Worm (Caenorhabditis elegans) whole organism, L1 larva: ENCODE results near the gene ZK131.11.
"Not testable (repeated sequence)": the region's sequence is repeated elsewhere in the genome, so short reads cannot be mapped to it uniquely, and the experiment has no call there.

Experiments
- Y116A8C.19 ChIP-seq: sonication (generic microtip); optimal IDR thresholded peaks from 2 replicates; lab custom pipeline; 2016; ENCODE audit warnings: missing compliant biosample characterization, missing genetic modification characterization, borderline replicate concordance
- alr-1 ChIP-seq: fragments of 200-800 bp; sonication (Bioruptor generic); optimal IDR thresholded peaks from 2 replicates; lab custom pipeline; 2018; ENCODE audit warnings: borderline replicate concordance, mild to moderate bottlenecking, missing genetic modification characterization, missing compliant biosample characterization
- ceh-82 ChIP-seq, 3 experiments: fragments of 150-350 bp in 1 of 3; sonication (generic microtip) in 2 of 3; optimal IDR thresholded peaks; 2 replicates each; lab custom pipeline; 2014 to 2017; ENCODE audit warnings: missing biosample characterization in 3 of 3, missing genetic modification characterization in 3 of 3
- elt-3 ChIP-seq, 6 experiments: fragments of 150-350 bp in 1 of 6; sonication (generic microtip); optimal IDR thresholded peaks; 2 replicates each; lab custom pipeline; 2017 to 2018; ENCODE audit warnings: missing biosample characterization in 6 of 6, missing genetic modification characterization in 6 of 6, inconsistent platforms in 1 of 6
- lin-13 ChIP-seq: fragments of 150-350 bp; optimal IDR thresholded peaks from 2 replicates; lab custom pipeline; 2014; ENCODE audit warnings: missing biosample characterization, missing genetic modification reagents, missing genetic modification characterization
- mab-9 ChIP-seq: fragments of 200-800 bp; sonication (Bioruptor generic); IDR thresholded peaks from 2 replicates; pipeline ENCODE4 v1.3.6; 2022; ENCODE audit warnings: missing genetic modification reagents, missing genetic modification characterization, missing compliant biosample characterization
- mdl-1 ChIP-seq, 2 experiments: fragments of 150-350 bp; optimal IDR thresholded peaks; 2 replicates each; lab custom pipeline; 2014 to 2017; ENCODE audit warnings: missing biosample characterization in 2 of 2, missing genetic modification characterization in 2 of 2, inconsistent platforms in 1 of 2
- nhr-11 ChIP-seq: fragments of 150-350 bp; optimal IDR thresholded peaks from 2 replicates; lab custom pipeline; 2014; ENCODE audit warnings: missing biosample characterization, missing genetic modification characterization
- nhr-12 ChIP-seq: sonication (generic microtip); optimal IDR thresholded peaks from 2 replicates; lab custom pipeline; 2017; ENCODE audit warnings: missing biosample characterization, missing genetic modification characterization
- nhr-77 ChIP-seq: fragments of 150-350 bp; optimal IDR thresholded peaks from 2 replicates; lab custom pipeline; 2014; ENCODE audit warnings: missing biosample characterization, missing genetic modification characterization
- nhr-90 ChIP-seq: sonication (generic microtip); optimal IDR thresholded peaks from 2 replicates; lab custom pipeline; 2016; ENCODE audit warnings: mild to moderate bottlenecking, missing genetic modification characterization, missing compliant biosample characterization; ENCODE audit not compliant: poor library complexity
- tbx-2 ChIP-seq: sonication (generic microtip); optimal IDR thresholded peaks from 2 replicates; lab custom pipeline; 2016; ENCODE audit warnings: missing genetic modification characterization, missing compliant biosample characterization
- unc-130 ChIP-seq: fragments of 150-350 bp; optimal IDR thresholded peaks from 2 replicates; lab custom pipeline; 2017; ENCODE audit warnings: missing biosample characterization, missing genetic modification characterization, inconsistent platforms
- ztf-11 ChIP-seq, 2 experiments: sonication (generic microtip); optimal IDR thresholded peaks; 2 replicates each; lab custom pipeline; 2016 to 2017; ENCODE audit warnings: missing genetic modification characterization in 2 of 2, missing biosample characterization in 1 of 2, missing compliant biosample characterization in 1 of 2

- TF ChIP-seq mdl-1 (tag; optimal IDR thresholded peaks at IDR 0.05; lab: Kevin White, UChicago); mab-9 (GFP tag; lab: Robert Waterston, UW); alr-1 (tag; lab: Kevin White, UChicago); Y116A8C.19 (tag; lab: Kevin White, UChicago); nhr-11 (tag; lab: Kevin White, UChicago); lin-13 (GFP tag; lab: Kevin White, UChicago); nhr-12 (tag; lab: Kevin White, UChicago); unc-130: not testable (repeated sequence)
- TF ChIP-seq tbx-2 (tag; lab: Kevin White, UChicago) (peak; percentile 10), elt-3 (tag; optimal IDR thresholded peaks at IDR 0.05; lab: Kevin White, UChicago) (peak in 2 of 6 experiments; percentile 43 to 70), ceh-82 (tag; optimal IDR thresholded peaks at IDR 0.05; lab: Kevin White, UChicago) (peak in 1 of 3 experiments; percentile 9), nhr-77 (tag; lab: Kevin White, UChicago) (peak; percentile 77), ztf-11 (tag; optimal IDR thresholded peaks at IDR 0.05; lab: Kevin White, UChicago) (peak in 1 of 2 experiments; percentile 3), nhr-90 (peak; percentile 83)
Measured at ce11 chrII:13829123-13829996, 37.3 kb downstream of the ZK131.11 start.
